Fruit fly (Drosophila melanogaster) whole organism, prepupa: ENCODE results near the gene bun.

ENCODE experiments used
- Blimp-1 ChIP-seq: fragments of 200-800 bp; sonication (Bioruptor generic); optimal IDR thresholded peaks from 3 replicates; lab custom pipeline; 2017; ENCODE audit warnings: missing biosample characterization, missing genetic modification characterization, mild to moderate bottlenecking, moderate library complexity, missing genetic modification reagents
- CG10631 ChIP-seq: fragments of 200-800 bp; sonication (Bioruptor generic); optimal IDR thresholded peaks from 2 replicates; lab custom pipeline; 2016; ENCODE audit warnings: missing biosample characterization, missing genetic modification characterization
- CG10669 ChIP-seq: fragments of 200-800 bp; sonication (Bioruptor generic); optimal IDR thresholded peaks from 3 replicates; lab custom pipeline; 2018; ENCODE audit warnings: missing biosample characterization, mild to moderate bottlenecking, missing genetic modification characterization, moderate library complexity
- CG11294 ChIP-seq: fragments of 200-800 bp; sonication (Bioruptor generic); IDR thresholded peaks from 2 replicates; pipeline ENCODE4 v1.3.6; 2022; ENCODE audit warnings: missing biosample characterization, missing genetic modification characterization
- CG11762 ChIP-seq: fragments of 200-800 bp; sonication (Bioruptor generic); optimal IDR thresholded peaks from 3 replicates; lab custom pipeline; 2016; ENCODE audit warnings: missing biosample characterization, missing genetic modification characterization; ENCODE audit not compliant: insufficient read depth
- CG11902 ChIP-seq: fragments of 200-800 bp; sonication (Bioruptor generic); optimal IDR thresholded peaks from 3 replicates; lab custom pipeline; 2016; ENCODE audit warnings: missing biosample characterization, missing genetic modification characterization
- CG15336 ChIP-seq: fragments of 200-800 bp; sonication (Bioruptor generic); IDR thresholded peaks from 2 replicates; pipeline ENCODE4 v1.3.6; 2022; ENCODE audit warnings: missing biosample characterization, missing genetic modification characterization
- CG1621 ChIP-seq: fragments of 200-800 bp; sonication (Bioruptor generic); optimal IDR thresholded peaks from 3 replicates; lab custom pipeline; 2018; ENCODE audit warnings: missing biosample characterization, mild to moderate bottlenecking, missing genetic modification characterization
- CG16779 ChIP-seq: fragments of 200-800 bp; sonication (Bioruptor generic); optimal IDR thresholded peaks from 3 replicates; lab custom pipeline; 2017; ENCODE audit warnings: missing biosample characterization, mild to moderate bottlenecking, missing genetic modification characterization
- CG3032 ChIP-seq: fragments of 200-800 bp; optimal IDR thresholded peaks from 2 replicates; lab custom pipeline; 2019; ENCODE audit warnings: missing biosample characterization, mild to moderate bottlenecking, missing genetic modification characterization, moderate library complexity
- CG31627 ChIP-seq: fragments of 200-800 bp; sonication (Bioruptor generic); optimal IDR thresholded peaks from 3 replicates; lab custom pipeline; 2016; ENCODE audit warnings: missing biosample characterization, missing genetic modification characterization
- CG32006 ChIP-seq: fragments of 200-800 bp; sonication (Bioruptor generic); optimal IDR thresholded peaks from 3 replicates; lab custom pipeline; 2017; ENCODE audit warnings: missing biosample characterization, mild to moderate bottlenecking, missing genetic modification characterization
- CG34406 ChIP-seq: fragments of 200-800 bp; sonication (Bioruptor generic); optimal IDR thresholded peaks from 3 replicates; lab custom pipeline; 2016; ENCODE audit warnings: missing biosample characterization, missing genetic modification characterization
- CG3919 ChIP-seq: fragments of 200-800 bp; sonication (Bioruptor generic); optimal IDR thresholded peaks from 3 replicates; lab custom pipeline; 2016; ENCODE audit warnings: missing biosample characterization, missing genetic modification characterization
- CG4318 ChIP-seq: fragments of 200-800 bp; sonication (Bioruptor generic); optimal IDR thresholded peaks from 3 replicates; lab custom pipeline; 2017; ENCODE audit warnings: missing biosample characterization, mild to moderate bottlenecking, missing genetic modification characterization
- CG6163 ChIP-seq: fragments of 200-800 bp; sonication (Bioruptor generic); IDR thresholded peaks from 3 replicates; pipeline ENCODE4 v1.3.6; 2022; ENCODE audit warnings: missing biosample characterization, missing genetic modification characterization
- CG6276 ChIP-seq: fragments of 200-800 bp; sonication (Bioruptor generic); optimal IDR thresholded peaks from 2 replicates; lab custom pipeline; 2017; ENCODE audit warnings: missing biosample characterization, mild to moderate bottlenecking, missing genetic modification characterization
- CG6792 ChIP-seq: fragments of 200-800 bp; sonication (Bioruptor generic); optimal IDR thresholded peaks from 3 replicates; lab custom pipeline; 2016; ENCODE audit warnings: missing biosample characterization, missing genetic modification characterization
- CG6808 ChIP-seq: fragments of 200-800 bp; sonication (Bioruptor generic); optimal IDR thresholded peaks from 3 replicates; lab custom pipeline; 2017; ENCODE audit warnings: missing biosample characterization, missing genetic modification characterization, mild to moderate bottlenecking, moderate library complexity, missing genetic modification reagents
- CG9139 ChIP-seq: fragments of 200-800 bp; sonication (Bioruptor generic); optimal IDR thresholded peaks from 3 replicates; lab custom pipeline; 2017; ENCODE audit warnings: missing biosample characterization, mild to moderate bottlenecking, missing genetic modification characterization
- Eip75B ChIP-seq: fragments of 200-800 bp; sonication (Bioruptor generic); optimal IDR thresholded peaks from 3 replicates; lab custom pipeline; 2016; ENCODE audit warnings: missing biosample characterization, missing genetic modification characterization
- Eip78C ChIP-seq: fragments of 200-800 bp; sonication (Bioruptor generic); peaks from one replicate; lab custom pipeline; 2016; ENCODE audit warnings: missing biosample characterization, missing genetic modification characterization
- Ets96B ChIP-seq: fragments of 200-800 bp; optimal IDR thresholded peaks from 2 replicates; lab custom pipeline; 2019; ENCODE audit warnings: missing biosample characterization, mild to moderate bottlenecking, missing genetic modification characterization, moderate library complexity
- Gug ChIP-seq: fragments of 200-800 bp; sonication (Bioruptor generic); IDR thresholded peaks from 2 replicates; pipeline ENCODE4 v1.3.6; 2022; ENCODE audit warnings: missing biosample characterization, missing genetic modification characterization
- Hr38 ChIP-seq: sonication (Bioruptor generic); optimal IDR thresholded peaks from 2 replicates; lab custom pipeline; 2016; ENCODE audit warnings: missing biosample characterization, missing genetic modification characterization
- Hr4 ChIP-seq: fragments of 200-800 bp; sonication (Bioruptor generic); optimal IDR thresholded peaks from 3 replicates; lab custom pipeline; 2016; ENCODE audit warnings: missing biosample characterization, missing genetic modification characterization
- Lpt ChIP-seq: fragments of 200-800 bp; sonication (Bioruptor generic); optimal IDR thresholded peaks from 3 replicates; lab custom pipeline; 2016; ENCODE audit warnings: missing biosample characterization, missing genetic modification characterization
- Met ChIP-seq: fragments of 200-800 bp; sonication (Bioruptor generic); optimal IDR thresholded peaks from 3 replicates; lab custom pipeline; 2016; ENCODE audit warnings: missing biosample characterization, missing genetic modification characterization
- OdsH ChIP-seq: fragments of 200-800 bp; sonication (Bioruptor generic); optimal IDR thresholded peaks from 3 replicates; lab custom pipeline; 2016; ENCODE audit warnings: missing biosample characterization, missing genetic modification characterization
- Smox ChIP-seq: fragments of 200-800 bp; sonication (Bioruptor generic); optimal IDR thresholded peaks from 3 replicates; lab custom pipeline; 2016; ENCODE audit warnings: missing biosample characterization, missing genetic modification characterization
- Sox14 ChIP-seq: fragments of 200-800 bp; sonication (Bioruptor generic); optimal IDR thresholded peaks from 3 replicates; lab custom pipeline; 2016; ENCODE audit warnings: missing biosample characterization, missing genetic modification characterization
- Sox15 ChIP-seq: fragments of 200-800 bp; sonication (Bioruptor generic); optimal IDR thresholded peaks from 3 replicates; lab custom pipeline; 2016; ENCODE audit warnings: missing biosample characterization, missing genetic modification characterization
- achi ChIP-seq: fragments of 200-800 bp; sonication (Bioruptor generic); optimal IDR thresholded peaks from 3 replicates; lab custom pipeline; 2016; ENCODE audit warnings: missing biosample characterization, missing genetic modification characterization
- acj6 ChIP-seq: fragments of 200-800 bp; sonication (Bioruptor generic); optimal IDR thresholded peaks from 3 replicates; lab custom pipeline; 2016; ENCODE audit warnings: missing biosample characterization, missing genetic modification characterization
- cyc ChIP-seq: fragments of 200-800 bp; sonication (Bioruptor generic); optimal IDR thresholded peaks from 3 replicates; lab custom pipeline; 2016; ENCODE audit warnings: missing biosample characterization, missing genetic modification characterization
- dac ChIP-seq: fragments of 200-800 bp; sonication (Bioruptor generic); optimal IDR thresholded peaks from 2 replicates; lab custom pipeline; 2017; ENCODE audit warnings: missing biosample characterization, mild to moderate bottlenecking, missing genetic modification characterization
- dsx ChIP-seq: fragments of 200-800 bp; optimal IDR thresholded peaks from 3 replicates; lab custom pipeline; 2019; ENCODE audit warnings: missing biosample characterization, mild to moderate bottlenecking, missing genetic modification characterization, moderate library complexity; ENCODE audit not compliant: poor library complexity, severe bottlenecking
- eg ChIP-seq: fragments of 200-800 bp; sonication (Bioruptor generic); IDR thresholded peaks from 3 replicates; pipeline ENCODE4 v1.3.6; 2022; ENCODE audit warnings: missing biosample characterization, missing genetic modification characterization
- esn ChIP-seq: fragments of 200-800 bp; sonication (Bioruptor generic); optimal IDR thresholded peaks from 2 replicates; lab custom pipeline; 2016; ENCODE audit warnings: missing biosample characterization, mild to moderate bottlenecking, missing genetic modification characterization, moderate library complexity
- fd59A ChIP-seq: fragments of 200-800 bp; sonication (Bioruptor generic); optimal IDR thresholded peaks from 2 replicates; lab custom pipeline; 2017; ENCODE audit warnings: missing biosample characterization, mild to moderate bottlenecking, missing genetic modification characterization, missing genetic modification reagents
- fd85E ChIP-seq: fragments of 200-800 bp; sonication (Bioruptor generic); optimal IDR thresholded peaks from 3 replicates; lab custom pipeline; 2016; ENCODE audit warnings: missing biosample characterization, missing genetic modification characterization
- fkh ChIP-seq: fragments of 200-800 bp; sonication (Bioruptor generic); optimal IDR thresholded peaks from 3 replicates; lab custom pipeline; 2017; ENCODE audit warnings: missing biosample characterization, mild to moderate bottlenecking, missing genetic modification characterization, moderate library complexity
- lz ChIP-seq: fragments of 200-800 bp; sonication (Bioruptor generic); optimal IDR thresholded peaks from 3 replicates; lab custom pipeline; 2016; ENCODE audit warnings: missing biosample characterization, missing genetic modification characterization
- net ChIP-seq: fragments of 200-800 bp; sonication (Bioruptor generic); optimal IDR thresholded peaks from 3 replicates; lab custom pipeline; 2016; ENCODE audit warnings: missing biosample characterization, missing genetic modification characterization
- pdm3 ChIP-seq: fragments of 200-800 bp; sonication (Bioruptor generic); optimal IDR thresholded peaks from 3 replicates; lab custom pipeline; 2016; ENCODE audit warnings: missing biosample characterization, missing genetic modification characterization
- salr ChIP-seq, 2 experiments: fragments of 200-800 bp; sonication (Bioruptor generic); optimal IDR thresholded peaks; 3 replicates each; lab custom pipeline; 2016 to 2018; ENCODE audit warnings: missing biosample characterization in 2 of 2, missing genetic modification characterization in 2 of 2, mild to moderate bottlenecking in 1 of 2
- spab ChIP-seq: fragments of 200-800 bp; sonication (Bioruptor generic); optimal IDR thresholded peaks from 2 replicates; lab custom pipeline; 2017; ENCODE audit warnings: missing biosample characterization, mild to moderate bottlenecking, missing genetic modification characterization, missing genetic modification reagents
- ss ChIP-seq, 2 experiments: fragments of 200-800 bp; sonication (Bioruptor generic); optimal IDR thresholded peaks; 2 replicates in 1 of 2; 3 replicates in 1 of 2; lab custom pipeline; 2017 to 2018; ENCODE audit warnings: mild to moderate bottlenecking in 2 of 2, missing biosample characterization in 2 of 2, missing genetic modification characterization in 2 of 2, moderate library complexity in 1 of 2
- svp ChIP-seq: fragments of 200-800 bp; sonication (Bioruptor generic); peaks from one replicate; lab custom pipeline; 2016; ENCODE audit warnings: missing biosample characterization, missing genetic modification characterization
- topi ChIP-seq: fragments of 200-800 bp; sonication (Bioruptor generic); optimal IDR thresholded peaks from 3 replicates; lab custom pipeline; 2016; ENCODE audit warnings: missing biosample characterization, missing genetic modification characterization
- vri ChIP-seq: fragments of 200-800 bp; sonication (Bioruptor generic); optimal IDR thresholded peaks from 3 replicates; lab custom pipeline; 2016; ENCODE audit warnings: missing biosample characterization, mild to moderate bottlenecking, missing genetic modification characterization

bun gene

dm6 chr2L:12521527-12522292, 24.7 kb downstream of the bun start:
- TF ChIP-seq OdsH (GFP tag; lab: Kevin White, UChicago) (no peak), vri (GFP tag; lab: Kevin White, UChicago) (peak; percentile 2), CG11294 (GFP tag; lab: Robert Waterston, UW) (no peak), eg (GFP tag; lab: Robert Waterston, UW) (no peak), cyc (GFP tag; lab: Kevin White, UChicago) (no peak), esn (GFP tag; lab: Kevin White, UChicago) (no peak), salr (GFP tag; optimal IDR thresholded peaks at IDR 0.05; lab: Kevin White, UChicago) (no peak), CG16779 (no peak), CG15336 (GFP tag; lab: Robert Waterston, UW) (peak; percentile 40; the same call in 1 of the 2 replicates), CG11902 (GFP tag; lab: Kevin White, UChicago) (no peak), achi (no peak), CG4318 (GFP tag; lab: Kevin White, UChicago) (no peak), CG9139 (no peak), Lpt (GFP tag; lab: Kevin White, UChicago) (no peak), CG3032 (no peak), CG10669 (GFP tag; lab: Kevin White, UChicago) (no peak), Eip78C (no peak), CG6276 (GFP tag; lab: Kevin White, UChicago) (no peak), Eip75B (no peak), svp (GFP tag; lab: Kevin White, UChicago) (no peak), Hr4 (GFP tag; lab: Kevin White, UChicago) (no peak), dac (GFP tag; lab: Kevin White, UChicago) (no peak), CG11762 (GFP tag; lab: Kevin White, UChicago) (no peak), fkh (GFP tag; lab: Kevin White, UChicago) (peak; percentile 52), Blimp-1 (no peak), Gug (0 out of 2 replicates have a peak, but pooled peaks have one; percentile 1), topi (GFP tag; lab: Kevin White, UChicago) (no peak), ss (GFP tag; optimal IDR thresholded peaks at IDR 0.05; lab: Kevin White, UChicago) (no peak), CG3919 (GFP tag; lab: Kevin White, UChicago) (no peak), lz (no peak), net (peak; percentile 14), fd59A (no peak), CG1621 (tag; lab: Kevin White, UChicago) (no peak), Met (GFP tag; lab: Kevin White, UChicago) (no peak), spab (GFP tag; lab: Kevin White, UChicago) (no peak), Hr38 (no peak), Smox (no peak), fd85E (GFP tag; lab: Kevin White, UChicago) (no peak), CG10631 (GFP tag; lab: Kevin White, UChicago) (no peak), CG34406 (no peak), CG6792 (GFP tag; lab: Kevin White, UChicago) (no peak), Ets96B (tag; lab: Kevin White, UChicago) (no peak), CG6163 (GFP tag; lab: Robert Waterston, UW) (peak; percentile 29; the same call in 1 of the 3 replicates), Sox14 (GFP tag; lab: Kevin White, UChicago) (no peak), CG32006 (GFP tag; lab: Kevin White, UChicago) (peak; percentile 44), Sox15 (GFP tag; lab: Kevin White, UChicago) (no peak), CG6808 (GFP tag; lab: Kevin White, UChicago) (no peak), pdm3 (GFP tag; lab: Kevin White, UChicago) (no peak), CG31627 (GFP tag; lab: Kevin White, UChicago) (no peak), acj6 (GFP tag; lab: Kevin White, UChicago) (no peak), dsx (GFP tag; lab: Kevin White, UChicago) (no peak)
